Fruit fly (Drosophila melanogaster): ENCODE data around the gene Hmu.

The Hmu gene

dm6 chr3R:27263434-27264215 lies 24.9 kb upstream of the Hmu start, which contains the start of gene woc (continued):
- TF ChIP-seq z (GFP tag; IDR thresholded peaks at IDR 0.05) = no peak
- peak; percentile 40; the same call in 1 of the 2 replicates for TF ChIP-seq Ada2b (GFP tag; IDR thresholded peaks at IDR 0.05)
- TF ChIP-seq CG7963 (GFP tag; IDR thresholded peaks at IDR 0.05; ENCODE audit: partially characterized antibody) = peak; percentile 82
- TF ChIP-seq inv (GFP tag; IDR thresholded peaks at IDR 0.05; ENCODE audit: partially characterized antibody) = peak; percentile 49
- TF ChIP-seq Rfx (GFP tag; IDR thresholded peaks at IDR 0.05) = peak; percentile 63
- TF ChIP-seq CG6689 (GFP tag; IDR thresholded peaks at IDR 0.05) = peak; percentile 56
- TF ChIP-seq Sry-δ (GFP tag; optimal IDR thresholded peaks at IDR 0.05) = peak; percentile 54
- TF ChIP-seq YL-1 (GFP tag; optimal IDR thresholded peaks at IDR 0.05) = peak; percentile 68
- peak; percentile 27; the same call in 1 of the 3 replicates for TF ChIP-seq CG14050 (GFP tag; IDR thresholded peaks at IDR 0.05)
- peak; percentile 90 for TF ChIP-seq stwl (tag; optimal IDR thresholded peaks at IDR 0.05)
- peak; percentile 35 for TF ChIP-seq h (optimal IDR thresholded peaks at IDR 0.05)
- TF ChIP-seq sob (GFP tag; IDR thresholded peaks at IDR 0.05) = peak; percentile 19; the same call in 1 of the 2 replicates
- TF ChIP-seq zf30C (GFP tag; optimal IDR thresholded peaks at IDR 0.05) = peak; percentile 90
- TF ChIP-seq CG7357 (GFP tag; IDR thresholded peaks at IDR 0.05) = peak; percentile 54; the same call in 1 of the 3 replicates
- TF ChIP-seq ato (GFP tag; IDR thresholded peaks at IDR 0.05; ENCODE audit: partially characterized antibody) = peak; percentile 90
- TF ChIP-seq mirr (GFP tag; optimal IDR thresholded peaks at IDR 0.05) = no peak
- TF ChIP-seq D (optimal IDR thresholded peaks at IDR 0.05) = peak; percentile 91
- no peak for TF ChIP-seq D (GFP tag; optimal IDR thresholded peaks at IDR 0.05)
- peak; percentile 85 for TF ChIP-seq HLH4C (GFP tag; IDR thresholded peaks at IDR 0.05; ENCODE audit: partially characterized antibody)

dm6 chr3R:27265330-27265729 lies 23.2 kb upstream of the Hmu start, which contains the start of the genes CG14262 and CG14260:
TSS of gene CG14262 (minus strand) at chr3R:27265430.
TSS of gene CG14260 (plus strand) at chr3R:27265457.
- TF ChIP-seq Deaf1 (tag; optimal IDR thresholded peaks at IDR 0.05) = no peak
- TF ChIP-seq CG13775 (GFP tag; optimal IDR thresholded peaks at IDR 0.05) = no peak
- no peak for TF ChIP-seq stc (GFP tag; IDR thresholded peaks at IDR 0.05)
- no peak for TF ChIP-seq CG8359 (GFP tag; optimal IDR thresholded peaks at IDR 0.05; ENCODE audit: borderline replicate concordance)
- no peak for TF ChIP-seq CG11398 (GFP tag; optimal IDR thresholded peaks at IDR 0.05)
- TF ChIP-seq bowl (GFP tag; IDR thresholded peaks at IDR 0.05) = no peak
- TF ChIP-seq CG9932 (GFP tag; IDR thresholded peaks at IDR 0.05) = no peak
- no peak for TF ChIP-seq CG8290 (GFP tag; optimal IDR thresholded peaks at IDR 0.05)
- no peak for TF ChIP-seq CG8290 (tag; optimal IDR thresholded peaks at IDR 0.05)
- TF ChIP-seq pros (GFP tag; optimal IDR thresholded peaks at IDR 0.05) = no peak

- TF ChIP-seq Stat92E (GFP tag; optimal IDR thresholded peaks at IDR 0.05) (no peak), z (GFP tag; IDR thresholded peaks at IDR 0.05) (no peak), crp (GFP tag; optimal IDR thresholded peaks at IDR 0.05) (no peak), CG4360 (GFP tag; IDR thresholded peaks at IDR 0.05) (peak; percentile 65), CG12744 (GFP tag; optimal IDR thresholded peaks at IDR 0.05) (no peak), ro (GFP tag; IDR thresholded peaks at IDR 0.05) (no peak), CG1024 (GFP tag; IDR thresholded peaks at IDR 0.05) (no peak), al (GFP tag; IDR thresholded peaks at IDR 0.05) (no peak), Bteb2 (GFP tag; optimal IDR thresholded peaks at IDR 0.05) (no peak), Sry-β (GFP tag; optimal IDR thresholded peaks at IDR 0.05) (no peak), ranshi (GFP tag; IDR thresholded peaks at IDR 0.05) (no peak), zfh2 (GFP tag; optimal IDR thresholded peaks at IDR 0.05) (no peak), tup (GFP tag; optimal IDR thresholded peaks at IDR 0.05) (no peak), schlank (tag; optimal IDR thresholded peaks at IDR 0.05) (no peak), Deaf1 (tag; optimal IDR thresholded peaks at IDR 0.05) (peak; percentile 62), CG12769 (tag; optimal IDR thresholded peaks at IDR 0.05) (peak; percentile 15), CG17385 (GFP tag; optimal IDR thresholded peaks at IDR 0.05) (peak; percentile 25), chinmo (GFP tag; IDR thresholded peaks at IDR 0.05; ENCODE audit: partially characterized antibody) (0 out of 4 replicates have a peak, but pooled peaks have one; percentile 29), yki (optimal IDR thresholded peaks at IDR 0.05) (no peak)
These were observed 17.9 kb upstream of the Hmu start for dm6 chr3R:27270379-27271266.

Measured in whole organism, embryonic.